Worm (Caenorhabditis elegans) whole organism, late embryonic: Measurements from ENCODE around the gene R11F4.2.

Experiments
- ama-1 ChIP-seq: fragments of 150-350 bp; optimal IDR thresholded peaks from 2 replicates; lab custom pipeline; 2014
- lim-6 ChIP-seq: sonication (generic microtip); optimal IDR thresholded peaks from 2 replicates; lab custom pipeline; 2016; ENCODE audit warnings: missing genetic modification characterization, missing compliant biosample characterization
- ref-2 ChIP-seq: sonication (generic microtip); optimal IDR thresholded peaks from 2 replicates; lab custom pipeline; 2016; ENCODE audit warnings: missing genetic modification characterization, missing compliant biosample characterization

DNA sequence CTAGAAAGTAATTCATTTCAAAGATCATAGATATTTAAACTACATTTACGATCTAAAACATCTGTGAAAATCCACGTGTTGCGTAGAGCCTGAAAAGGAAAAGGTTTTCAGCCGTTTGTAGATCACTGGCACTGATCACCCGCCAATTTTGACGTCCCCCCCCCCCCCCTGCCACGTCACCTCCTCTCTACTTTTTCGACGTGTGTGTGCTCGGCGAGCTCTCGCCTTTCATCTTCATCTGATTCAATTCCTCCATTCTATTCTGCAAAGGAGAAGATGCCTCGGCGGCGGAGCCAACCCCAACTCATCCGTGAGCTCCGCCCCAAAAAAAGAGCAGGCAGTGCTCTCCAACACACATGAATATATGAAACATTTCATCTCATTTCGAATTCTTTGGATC lies 1.7 kb upstream of the R11F4.2 start:
- TF ChIP-seq ref-2 (tag; lab: Kevin White, UChicago) (no peak), lim-6 (tag; lab: Kevin White, UChicago) (no peak), ama-1 (lab: Kevin White, UChicago) (no peak)
